Worm (Caenorhabditis elegans) whole organism, late embryonic: Measurements from ENCODE around the gene spe-19.

Experiments
- C08G9.2 ChIP-seq: sonication (generic microtip); optimal IDR thresholded peaks from 2 replicates; lab custom pipeline; 2016; ENCODE audit warnings: mild to moderate bottlenecking, missing genetic modification characterization, moderate library complexity, missing compliant biosample characterization
- C38D4.7 ChIP-seq: fragments of 200-800 bp; sonication (Bioruptor generic); optimal IDR thresholded peaks from 2 replicates; lab custom pipeline; 2018; ENCODE audit warnings: mild to moderate bottlenecking, missing genetic modification characterization, moderate library complexity, missing compliant biosample characterization
- F13H6.1 ChIP-seq: sonication (generic microtip); optimal IDR thresholded peaks from 2 replicates; lab custom pipeline; 2016; ENCODE audit warnings: missing genetic modification characterization, missing compliant biosample characterization
- K02D7.2 ChIP-seq: sonication (generic microtip); optimal IDR thresholded peaks from 2 replicates; lab custom pipeline; 2017; ENCODE audit warnings: mild to moderate bottlenecking, missing genetic modification characterization, missing compliant biosample characterization
- K09A11.1 ChIP-seq: sonication (generic microtip); optimal IDR thresholded peaks from 2 replicates; lab custom pipeline; 2017; ENCODE audit warnings: antibody characterized with exemption, mild to moderate bottlenecking, missing genetic modification characterization, missing compliant biosample characterization; ENCODE audit not compliant: insufficient read depth
- Y22D7AL.16 ChIP-seq: sonication (generic microtip); optimal IDR thresholded peaks from 2 replicates; lab custom pipeline; 2016; ENCODE audit warnings: missing genetic modification characterization, missing compliant biosample characterization
- ahr-1 ChIP-seq: sonication (generic microtip); optimal IDR thresholded peaks from 2 replicates; lab custom pipeline; 2016; ENCODE audit warnings: missing genetic modification characterization, missing compliant biosample characterization
- ceh-19 ChIP-seq: fragments of 200-800 bp; sonication (Bioruptor generic); optimal IDR thresholded peaks from 2 replicates; lab custom pipeline; 2018; ENCODE audit warnings: mild to moderate bottlenecking, missing genetic modification characterization, missing compliant biosample characterization
- ceh-2 ChIP-seq: sonication (generic microtip); optimal IDR thresholded peaks from 2 replicates; lab custom pipeline; 2016; ENCODE audit warnings: missing genotype, missing genetic modification characterization, missing compliant biosample characterization
- ceh-22 ChIP-seq: sonication (generic microtip); optimal IDR thresholded peaks from 2 replicates; lab custom pipeline; 2017; ENCODE audit warnings: missing biosample characterization, missing genetic modification characterization
- ceh-24 ChIP-seq: sonication (generic microtip); optimal IDR thresholded peaks from 2 replicates; lab custom pipeline; 2016; ENCODE audit warnings: mild to moderate bottlenecking, missing genetic modification characterization, missing compliant biosample characterization
- ceh-30 ChIP-seq: fragments of 150-350 bp; optimal IDR thresholded peaks from 2 replicates; lab custom pipeline; 2014; ENCODE audit warnings: missing biosample characterization, missing genetic modification characterization
- ceh-31 ChIP-seq: sonication (generic microtip); optimal IDR thresholded peaks from 2 replicates; lab custom pipeline; 2016; ENCODE audit warnings: missing genetic modification characterization, missing compliant biosample characterization
- ceh-34 ChIP-seq: sonication (generic microtip); optimal IDR thresholded peaks from 2 replicates; lab custom pipeline; 2016; ENCODE audit warnings: mild to moderate bottlenecking, missing genetic modification characterization, missing compliant biosample characterization
- ceh-48 ChIP-seq: sonication (generic microtip); optimal IDR thresholded peaks from 2 replicates; lab custom pipeline; 2016; ENCODE audit warnings: missing genetic modification characterization, inconsistent platforms, missing compliant biosample characterization
- ceh-6 ChIP-seq: fragments of 200-800 bp; sonication (Bioruptor generic); optimal IDR thresholded peaks from 2 replicates; lab custom pipeline; 2018; ENCODE audit warnings: mild to moderate bottlenecking, missing genetic modification characterization, missing compliant biosample characterization
- ceh-9 ChIP-seq: sonication (generic microtip); optimal IDR thresholded peaks from 2 replicates; lab custom pipeline; 2016; ENCODE audit warnings: mild to moderate bottlenecking, missing genetic modification characterization, inconsistent platforms, missing compliant biosample characterization
- che-1 ChIP-seq: sonication (generic microtip); optimal IDR thresholded peaks from 2 replicates; lab custom pipeline; 2016; ENCODE audit warnings: mild to moderate bottlenecking, missing genetic modification characterization, missing compliant biosample characterization
- dmd-4 ChIP-seq: sonication (generic microtip); optimal IDR thresholded peaks from 2 replicates; lab custom pipeline; 2016; ENCODE audit warnings: borderline replicate concordance, missing genetic modification characterization, missing compliant biosample characterization
- elt-4 ChIP-seq: sonication (generic microtip); optimal IDR thresholded peaks from 2 replicates; lab custom pipeline; 2016; ENCODE audit warnings: missing genetic modification characterization, missing compliant biosample characterization
- fax-1 ChIP-seq: sonication (generic microtip); optimal IDR thresholded peaks from 2 replicates; lab custom pipeline; 2016; ENCODE audit warnings: missing genotype, missing genetic modification characterization, missing compliant biosample characterization
- gmeb-2 ChIP-seq: sonication (generic microtip); optimal IDR thresholded peaks from 2 replicates; lab custom pipeline; 2016; ENCODE audit warnings: missing genetic modification characterization, inconsistent platforms, missing compliant biosample characterization
- hlh-30 ChIP-seq: sonication (generic microtip); optimal IDR thresholded peaks from 2 replicates; lab custom pipeline; 2017; ENCODE audit warnings: antibody characterized with exemption, missing genetic modification characterization, missing compliant biosample characterization; ENCODE audit not compliant: insufficient read depth
- lim-6 ChIP-seq: sonication (generic microtip); optimal IDR thresholded peaks from 2 replicates; lab custom pipeline; 2016; ENCODE audit warnings: missing genetic modification characterization, missing compliant biosample characterization
- lin-11 ChIP-seq: fragments of 200-800 bp; sonication (Bioruptor generic); optimal IDR thresholded peaks from 2 replicates; lab custom pipeline; 2018; ENCODE audit warnings: mild to moderate bottlenecking, missing genetic modification characterization, missing compliant biosample characterization
- mec-3 ChIP-seq: sonication (generic microtip); optimal IDR thresholded peaks from 2 replicates; lab custom pipeline; 2016; ENCODE audit warnings: borderline replicate concordance, missing genetic modification characterization, missing compliant biosample characterization
- nfya-1 ChIP-seq: sonication (generic microtip); optimal IDR thresholded peaks from 2 replicates; lab custom pipeline; 2017; ENCODE audit warnings: missing genetic modification characterization, mild to moderate bottlenecking, missing compliant biosample characterization, antibody characterized with exemption, moderate library complexity
- nhr-11 ChIP-seq: fragments of 150-350 bp; optimal IDR thresholded peaks from 2 replicates; lab custom pipeline; 2014; ENCODE audit warnings: missing biosample characterization, missing genetic modification characterization
- nhr-232 ChIP-seq: sonication (generic microtip); optimal IDR thresholded peaks from 2 replicates; lab custom pipeline; 2016; ENCODE audit warnings: missing genetic modification characterization, missing compliant biosample characterization
- pag-3 ChIP-seq: sonication (generic microtip); optimal IDR thresholded peaks from 2 replicates; lab custom pipeline; 2016; ENCODE audit warnings: missing compliant biosample characterization, missing genetic modification characterization, borderline replicate concordance
- pat-9 ChIP-seq: fragments of 200-800 bp; sonication (Bioruptor generic); optimal IDR thresholded peaks from 2 replicates; lab custom pipeline; 2018; ENCODE audit warnings: mild to moderate bottlenecking, missing genetic modification characterization, moderate library complexity, missing compliant biosample characterization
- pax-1 ChIP-seq: fragments of 150-350 bp; optimal IDR thresholded peaks from 2 replicates; lab custom pipeline; 2014; ENCODE audit warnings: missing biosample characterization, missing genetic modification characterization
- pqm-1 ChIP-seq: sonication (generic microtip); optimal IDR thresholded peaks from 2 replicates; lab custom pipeline; 2016; ENCODE audit warnings: missing genetic modification characterization, missing compliant biosample characterization
- pros-1 ChIP-seq: fragments of 150-350 bp; optimal IDR thresholded peaks from 2 replicates; lab custom pipeline; 2014; ENCODE audit warnings: missing biosample characterization, missing genetic modification reagents, missing genetic modification characterization
- rnt-1 ChIP-seq: sonication (generic microtip); optimal IDR thresholded peaks from 2 replicates; lab custom pipeline; 2016; ENCODE audit warnings: missing genetic modification characterization, missing compliant biosample characterization
- sdc-2 ChIP-seq: sonication (generic microtip); optimal IDR thresholded peaks from 2 replicates; lab custom pipeline; 2016; ENCODE audit warnings: missing genotype, missing genetic modification characterization, missing compliant biosample characterization
- tbx-2 ChIP-seq: sonication (generic microtip); optimal IDR thresholded peaks from 2 replicates; lab custom pipeline; 2016; ENCODE audit warnings: missing genetic modification characterization, missing compliant biosample characterization
- tbx-7 ChIP-seq: sonication (generic microtip); optimal IDR thresholded peaks from 2 replicates; lab custom pipeline; 2016; ENCODE audit warnings: missing genotype, missing genetic modification characterization, missing compliant biosample characterization
- unc-3 ChIP-seq, 2 experiments: fragments of 200-800 bp in 1 of 2; sonication (Bioruptor generic) in 1 of 2; sonication (generic microtip) in 1 of 2; conservative IDR thresholded peaks in 1 of 2; optimal IDR thresholded peaks in 1 of 2; 2 replicates each; pipeline versions ENCODE4 v1.3.6 to Lab custom; 2016 to 2022; ENCODE audit warnings: missing compliant biosample characterization in 2 of 2, missing genetic modification characterization in 2 of 2, missing genetic modification reagents in 1 of 2
- unc-42 ChIP-seq: sonication (generic microtip); optimal IDR thresholded peaks from 2 replicates; lab custom pipeline; 2016; ENCODE audit warnings: missing genotype, missing genetic modification characterization, missing compliant biosample characterization
- unc-55 ChIP-seq: sonication (generic microtip); optimal IDR thresholded peaks from 2 replicates; lab custom pipeline; 2017; ENCODE audit warnings: missing biosample characterization, missing genetic modification reagents, missing genetic modification characterization
- ztf-16 ChIP-seq: sonication (generic microtip); optimal IDR thresholded peaks from 2 replicates; lab custom pipeline; 2017; ENCODE audit warnings: missing genetic modification characterization, missing compliant biosample characterization

Gene spe-19

DNA sequence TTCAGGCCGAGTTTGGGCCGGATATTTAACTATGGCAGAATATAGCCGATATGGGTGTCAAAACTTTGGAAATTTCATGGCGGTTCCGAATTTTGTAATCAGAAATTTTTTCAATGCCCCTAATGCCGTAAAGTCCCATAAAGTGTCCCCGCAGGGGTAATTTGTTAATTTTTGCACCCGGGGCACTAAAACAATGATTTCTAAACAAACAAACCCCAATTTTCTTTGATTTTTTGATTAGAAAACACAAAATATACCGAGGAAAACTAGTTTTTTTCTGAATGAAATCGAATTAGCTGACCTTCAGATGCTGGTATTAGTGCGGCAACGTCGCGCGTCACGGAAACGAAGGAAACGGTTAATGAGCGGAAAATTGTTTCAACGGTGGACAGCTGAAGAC lies 12.3 kb downstream of the spe-19 start:
- TF ChIP-seq K09A11.1 (no peak), nfya-1 (tag; lab: Kevin White, UChicago) (no peak), Y22D7AL.16 (tag; lab: Kevin White, UChicago) (no peak), unc-3 (GFP tag; conservative IDR thresholded peaks at IDR 0.05; lab: Robert Waterston, UW) (no peak), unc-3 (tag; optimal IDR thresholded peaks at IDR 0.05; lab: Kevin White, UChicago) (no peak), tbx-2 (tag; lab: Kevin White, UChicago) (no peak), hlh-30 (tag; lab: Kevin White, UChicago) (no peak), ceh-48 (tag; lab: Kevin White, UChicago) (no peak), nhr-232 (tag; lab: Kevin White, UChicago) (no peak), ceh-30 (tag; lab: Kevin White, UChicago) (no peak), dmd-4 (tag; lab: Kevin White, UChicago) (no peak), ceh-9 (tag; lab: Kevin White, UChicago) (no peak), pqm-1 (no peak), pros-1 (no peak), lim-6 (tag; lab: Kevin White, UChicago) (no peak), fax-1 (tag; lab: Kevin White, UChicago) (no peak), nhr-11 (no peak), ztf-16 (tag; lab: Kevin White, UChicago) (no peak), sdc-2 (tag; lab: Kevin White, UChicago) (no peak), ceh-19 (GFP tag; lab: Kevin White, UChicago) (no peak), gmeb-2 (tag; lab: Kevin White, UChicago) (no peak)
- TF ChIP-seq, all 69 proteins: peak for 0

DNA sequence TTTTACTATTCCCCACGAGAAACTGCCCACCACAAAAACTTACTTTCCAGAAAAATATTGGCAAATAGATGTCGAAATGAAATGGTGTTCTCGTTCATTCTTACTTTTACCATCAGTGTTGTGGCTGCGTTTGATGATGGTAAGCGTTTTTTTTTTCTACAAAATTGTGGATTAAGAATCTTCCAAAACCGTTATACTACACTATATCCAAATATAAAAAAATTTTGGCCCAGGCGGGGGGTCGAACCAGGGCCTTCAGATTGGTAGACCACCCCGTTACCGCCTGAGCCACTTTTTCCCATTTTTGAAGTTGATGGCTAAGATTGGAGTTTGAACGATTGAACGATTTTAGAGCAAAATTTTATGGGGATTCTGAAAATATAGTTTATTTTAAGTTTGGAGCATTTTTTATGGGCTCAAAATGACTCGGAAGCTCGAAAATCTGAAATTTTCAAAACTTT lies 24.2 kb downstream of the spe-19 start, which contains the start of gene lgc-55:
TSS of gene lgc-55 (plus strand) at position 51 of the 461 bp plus-strand sequence.
- no peak for TF ChIP-seq ceh-9 (tag; lab: Kevin White, UChicago)
- no peak for TF ChIP-seq rnt-1 (tag; lab: Kevin White, UChicago)
- TF ChIP-seq pag-3, result no peak
- TF ChIP-seq Y22D7AL.16 (tag; lab: Kevin White, UChicago), result no peak
- no peak for TF ChIP-seq dmd-4 (tag; lab: Kevin White, UChicago)
- TF ChIP-seq hlh-30 (tag; lab: Kevin White, UChicago), result no peak
- no peak for TF ChIP-seq ceh-2 (tag; lab: Kevin White, UChicago)
- TF ChIP-seq nfya-1 (tag; lab: Kevin White, UChicago), result no peak
- TF ChIP-seq ceh-24 (tag; lab: Kevin White, UChicago), result no peak
- no peak for TF ChIP-seq pax-1
- TF ChIP-seq K02D7.2 (tag; lab: Kevin White, UChicago), result no peak
- TF ChIP-seq sdc-2 (tag; lab: Kevin White, UChicago), result no peak
- no peak for TF ChIP-seq mec-3 (tag; lab: Kevin White, UChicago)
- TF ChIP-seq C08G9.2 (tag; lab: Kevin White, UChicago), result no peak
- no peak for TF ChIP-seq ahr-1 (tag; lab: Kevin White, UChicago)
- TF ChIP-seq che-1 (tag; lab: Kevin White, UChicago), result no peak

DNA sequence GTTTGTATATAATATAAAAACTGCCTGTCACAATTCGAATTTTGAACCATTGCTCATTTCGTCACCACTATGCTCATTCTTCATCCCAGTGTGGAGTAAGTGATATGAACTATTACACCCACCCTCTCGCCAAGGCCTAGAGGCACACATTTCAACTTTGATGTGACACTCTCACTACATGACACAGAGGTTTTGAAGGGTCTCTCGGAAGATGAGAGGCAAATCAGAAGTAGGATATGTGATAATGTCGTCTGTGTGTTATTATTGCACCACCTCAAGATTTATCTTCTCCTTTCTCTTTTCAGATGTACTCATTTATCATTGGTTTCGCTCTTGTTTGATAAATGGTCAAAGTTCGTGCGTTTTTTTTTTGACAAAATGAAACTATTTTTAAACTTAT lies 25.9 kb downstream of the spe-19 start:
- TF ChIP-seq elt-4 (tag; lab: Kevin White, UChicago), result no peak
- peak; percentile 54 for TF ChIP-seq unc-55 (GFP tag; lab: Kevin White, UChicago)

DNA sequence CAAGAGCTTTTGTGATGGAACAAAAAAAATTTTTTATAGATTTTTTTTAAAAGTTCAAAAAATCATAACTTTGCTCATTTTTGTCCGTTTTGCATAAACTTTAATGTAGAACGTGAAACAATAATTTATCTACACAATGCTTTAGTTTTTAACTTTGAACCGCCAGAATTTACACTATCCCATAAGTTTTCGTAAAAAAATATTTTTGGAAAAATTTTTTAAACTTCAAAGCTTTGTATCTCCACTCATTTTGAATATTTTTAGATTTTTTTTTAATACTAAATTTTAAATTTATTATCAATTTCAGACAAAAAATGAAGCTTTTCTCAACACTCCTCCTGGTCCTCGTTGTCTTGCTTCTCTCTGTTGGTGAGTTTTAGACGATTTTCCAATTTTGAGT lies 35.6 kb downstream of the spe-19 start, which contains the start of gene Y60A3A.21:
TSS of gene Y60A3A.21 (plus strand) at position 301 of the 400 bp plus-strand sequence.
- TF ChIP-seq ceh-31 (tag; lab: Kevin White, UChicago) (no peak), lim-6 (tag; lab: Kevin White, UChicago) (no peak), elt-4 (tag; lab: Kevin White, UChicago) (no peak), nfya-1 (tag; lab: Kevin White, UChicago) (no peak), unc-42 (tag; lab: Kevin White, UChicago) (no peak), C38D4.7 (GFP tag; lab: Kevin White, UChicago) (no peak), tbx-7 (no peak), fax-1 (tag; lab: Kevin White, UChicago) (no peak), ceh-34 (tag; lab: Kevin White, UChicago) (no peak), lin-11 (tag; lab: Kevin White, UChicago) (no peak), pat-9 (tag; lab: Kevin White, UChicago) (no peak), ceh-48 (tag; lab: Kevin White, UChicago) (no peak), F13H6.1 (tag; lab: Kevin White, UChicago) (no peak), C08G9.2 (tag; lab: Kevin White, UChicago) (no peak), ceh-6 (GFP tag; lab: Kevin White, UChicago) (no peak), ceh-22 (tag; lab: Kevin White, UChicago) (no peak), tbx-2 (tag; lab: Kevin White, UChicago) (no peak)
